Worm (Caenorhabditis elegans) whole organism, young adult: ENCODE measurements around the gene F09B9.4.

Experiments
- ceh-100 ChIP-seq: fragments of 200-800 bp; sonication (Bioruptor generic); IDR thresholded peaks from 2 replicates; pipeline ENCODE4 v1.3.6; 2022; ENCODE audit warnings: missing genetic modification reagents, missing genetic modification characterization, missing compliant biosample characterization
- madf-8 ChIP-seq: fragments of 200-800 bp; sonication (Bioruptor generic); conservative IDR thresholded peaks from 2 replicates; pipeline ENCODE4 v1.3.6; 2022; ENCODE audit warnings: missing genetic modification reagents, missing genetic modification characterization, missing compliant biosample characterization
- ztf-28 ChIP-seq: fragments of 200-800 bp; sonication (Bioruptor generic); IDR thresholded peaks from 2 replicates; pipeline ENCODE4 v1.3.6; 2022; ENCODE audit warnings: missing genetic modification reagents, missing genetic modification characterization, missing compliant biosample characterization

DNA sequence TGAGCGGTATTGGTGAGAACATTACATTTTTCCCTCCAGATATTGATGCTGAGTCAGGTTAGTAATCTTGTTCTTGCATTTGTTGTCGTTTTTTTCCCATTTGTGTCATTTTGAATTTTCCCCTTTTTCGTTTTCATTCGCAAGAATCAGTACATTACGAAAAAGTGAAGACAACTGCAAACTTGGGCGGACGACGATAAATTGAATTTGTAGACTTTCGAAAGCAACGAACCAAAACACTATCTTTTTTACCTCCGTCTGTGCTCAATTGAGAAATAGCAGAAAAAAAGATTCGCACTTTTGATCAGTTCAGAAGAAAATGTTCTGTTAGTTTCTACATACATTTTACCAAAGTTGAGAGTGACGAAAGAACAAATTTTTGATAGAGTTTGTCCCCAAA lies 5.3 kb upstream of the F09B9.4 start:
- TF ChIP-seq ceh-100 (no peak), ztf-28 (GFP tag; lab: Robert Waterston, UW) (no peak), madf-8 (no peak)
